Fruit fly (Drosophila melanogaster): ENCODE data around the gene yellow-k.

- TF ChIP-seq Hr78 (GFP tag; optimal IDR thresholded peaks at IDR 0.05) (no peak), Myc (optimal IDR thresholded peaks at IDR 0.05) (no peak), h (GFP tag; optimal IDR thresholded peaks at IDR 0.05) (no peak), Jra (GFP tag; optimal IDR thresholded peaks at IDR 0.05) (no peak), ey (GFP tag; optimal IDR thresholded peaks at IDR 0.05) (no peak), Rel (GFP tag; optimal IDR thresholded peaks at IDR 0.05) (no peak), Rel (tag; optimal IDR thresholded peaks at IDR 0.05) (no peak), usp (GFP tag; optimal IDR thresholded peaks at IDR 0.05) (no peak), dl (GFP tag; optimal IDR thresholded peaks at IDR 0.05; ENCODE audit: insufficient read depth in 1 of 2, partially characterized antibody in 2 of 2) (no peak), sage (GFP tag; optimal IDR thresholded peaks at IDR 0.05) (no peak), sv (GFP tag; optimal IDR thresholded peaks at IDR 0.05) (no peak), lola (GFP tag; optimal IDR thresholded peaks at IDR 0.05) (no peak), Dfd (GFP tag; optimal IDR thresholded peaks at IDR 0.05) (no peak)
These were observed 7.7 kb downstream of the yellow-k start, which contains the start of gene CG42728 for dm6 chr3L:15528096-15528495.
